Worm (Caenorhabditis elegans) whole organism, late embryonic: ENCODE data around the gene fipr-21.

Experiments
- K02D7.2 ChIP-seq: sonication (generic microtip); optimal IDR thresholded peaks from 2 replicates; lab custom pipeline; 2017; ENCODE audit warnings: mild to moderate bottlenecking, missing genetic modification characterization, missing compliant biosample characterization
- K09A11.1 ChIP-seq: sonication (generic microtip); optimal IDR thresholded peaks from 2 replicates; lab custom pipeline; 2017; ENCODE audit warnings: antibody characterized with exemption, mild to moderate bottlenecking, missing genetic modification characterization, missing compliant biosample characterization; ENCODE audit not compliant: insufficient read depth
- ceh-19 ChIP-seq: fragments of 200-800 bp; sonication (Bioruptor generic); optimal IDR thresholded peaks from 2 replicates; lab custom pipeline; 2018; ENCODE audit warnings: mild to moderate bottlenecking, missing genetic modification characterization, missing compliant biosample characterization
- ceh-22 ChIP-seq: sonication (generic microtip); optimal IDR thresholded peaks from 2 replicates; lab custom pipeline; 2017; ENCODE audit warnings: missing biosample characterization, missing genetic modification characterization
- ceh-24 ChIP-seq: sonication (generic microtip); optimal IDR thresholded peaks from 2 replicates; lab custom pipeline; 2016; ENCODE audit warnings: mild to moderate bottlenecking, missing genetic modification characterization, missing compliant biosample characterization
- ceh-30 ChIP-seq: fragments of 150-350 bp; optimal IDR thresholded peaks from 2 replicates; lab custom pipeline; 2014; ENCODE audit warnings: missing biosample characterization, missing genetic modification characterization
- che-1 ChIP-seq: sonication (generic microtip); optimal IDR thresholded peaks from 2 replicates; lab custom pipeline; 2016; ENCODE audit warnings: mild to moderate bottlenecking, missing genetic modification characterization, missing compliant biosample characterization
- dve-1 ChIP-seq: sonication (generic microtip); optimal IDR thresholded peaks from 2 replicates; lab custom pipeline; 2017; ENCODE audit warnings: antibody characterized with exemption, mild to moderate bottlenecking, missing genetic modification characterization, missing compliant biosample characterization
- elt-2 ChIP-seq: sonication (generic microtip); optimal IDR thresholded peaks from 2 replicates; lab custom pipeline; 2016; ENCODE audit warnings: missing genetic modification reagents, missing genetic modification characterization, missing compliant biosample characterization
- fax-1 ChIP-seq: sonication (generic microtip); optimal IDR thresholded peaks from 2 replicates; lab custom pipeline; 2016; ENCODE audit warnings: missing genotype, missing genetic modification characterization, missing compliant biosample characterization
- hlh-13 ChIP-seq: fragments of 200-800 bp; sonication (Bioruptor generic); optimal IDR thresholded peaks from 2 replicates; lab custom pipeline; 2018; ENCODE audit warnings: mild to moderate bottlenecking, missing genetic modification characterization, missing compliant biosample characterization
- hlh-6 ChIP-seq: sonication (generic microtip); optimal IDR thresholded peaks from 2 replicates; lab custom pipeline; 2016; ENCODE audit warnings: missing genotype, missing genetic modification characterization, missing compliant biosample characterization
- rnt-1 ChIP-seq: sonication (generic microtip); optimal IDR thresholded peaks from 2 replicates; lab custom pipeline; 2016; ENCODE audit warnings: missing genetic modification characterization, missing compliant biosample characterization
- sdc-2 ChIP-seq: sonication (generic microtip); optimal IDR thresholded peaks from 2 replicates; lab custom pipeline; 2016; ENCODE audit warnings: missing genotype, missing genetic modification characterization, missing compliant biosample characterization
- tbx-7 ChIP-seq: sonication (generic microtip); optimal IDR thresholded peaks from 2 replicates; lab custom pipeline; 2016; ENCODE audit warnings: missing genotype, missing genetic modification characterization, missing compliant biosample characterization

fipr-21 gene

DNA sequence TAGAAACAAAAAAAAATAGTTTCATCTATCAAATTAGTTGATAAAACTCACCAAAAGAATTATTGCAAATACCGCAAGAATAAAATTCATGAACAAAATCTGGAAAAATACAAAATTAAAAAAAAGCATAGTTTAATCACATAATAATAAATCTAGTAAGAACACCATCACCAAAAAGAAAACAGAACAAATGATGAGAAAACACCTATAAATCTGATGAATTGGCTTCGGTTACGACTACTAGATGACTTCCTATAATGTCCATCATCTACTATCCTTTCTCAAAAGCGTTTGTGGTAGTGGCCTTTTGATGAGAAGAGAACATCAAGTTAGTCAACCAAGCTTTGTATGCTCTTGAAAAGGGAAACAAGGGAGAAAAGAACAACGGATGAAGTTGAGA is 33.8 kb downstream of the fipr-21 start, which contains the start of gene cut-5:
Gene cut-5 (minus strand): TSS at position 101 of the 400 bp plus-strand sequence.
- TF ChIP-seq ceh-19 (GFP tag; lab: Kevin White, UChicago) (no peak), hlh-6 (no peak), fax-1 (tag; lab: Kevin White, UChicago) (no peak), dve-1 (no peak), ceh-22 (no peak)

DNA sequence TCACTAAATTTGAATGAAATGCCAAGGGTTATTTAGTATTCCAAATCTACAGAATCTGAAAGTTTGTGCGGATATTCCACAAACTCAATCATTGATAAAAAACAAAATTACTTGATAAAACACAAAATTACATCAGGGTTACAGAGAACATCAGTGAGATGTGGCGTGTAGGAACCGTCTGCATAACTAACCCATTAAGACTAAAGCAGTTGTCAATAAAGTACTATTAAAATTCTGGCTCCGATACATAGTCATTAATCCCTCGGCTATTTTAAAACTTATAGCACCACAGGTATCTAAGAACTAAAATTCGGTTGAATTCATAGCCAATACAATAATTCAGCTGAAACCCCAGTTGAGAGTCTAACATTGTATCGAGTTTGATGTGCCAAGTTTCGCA is 34.4 kb downstream of the fipr-21 start:
- TF ChIP-seq elt-2 (tag; lab: Kevin White, UChicago) (no peak), hlh-13 (GFP tag; lab: Kevin White, UChicago) (no peak), ceh-24 (tag; lab: Kevin White, UChicago) (no peak), sdc-2 (tag; lab: Kevin White, UChicago) (no peak)

DNA sequence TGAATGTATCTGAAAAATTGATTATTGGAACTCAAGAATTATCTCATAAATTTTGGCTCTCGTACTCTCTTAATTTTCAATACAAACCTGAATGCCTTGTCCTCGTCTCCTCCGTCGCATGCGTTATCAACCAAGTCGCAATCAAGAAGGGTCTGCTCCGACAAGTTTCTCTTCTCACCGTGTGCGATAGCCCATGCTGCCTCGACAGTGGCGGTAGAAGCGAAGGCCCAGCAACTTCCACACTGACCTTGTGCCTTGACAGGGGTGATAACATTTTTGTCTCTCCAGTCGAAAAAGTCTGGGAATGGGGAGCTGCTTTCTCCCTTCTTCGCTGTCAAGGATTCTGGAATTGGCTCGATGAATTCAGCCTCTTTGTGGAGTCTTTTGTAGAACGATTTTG is 35.7 kb downstream of the fipr-21 start:
- peak; percentile 54 for TF ChIP-seq elt-2 (tag; lab: Kevin White, UChicago)
- no peak for TF ChIP-seq K09A11.1 (tag; lab: Kevin White, UChicago)

DNA sequence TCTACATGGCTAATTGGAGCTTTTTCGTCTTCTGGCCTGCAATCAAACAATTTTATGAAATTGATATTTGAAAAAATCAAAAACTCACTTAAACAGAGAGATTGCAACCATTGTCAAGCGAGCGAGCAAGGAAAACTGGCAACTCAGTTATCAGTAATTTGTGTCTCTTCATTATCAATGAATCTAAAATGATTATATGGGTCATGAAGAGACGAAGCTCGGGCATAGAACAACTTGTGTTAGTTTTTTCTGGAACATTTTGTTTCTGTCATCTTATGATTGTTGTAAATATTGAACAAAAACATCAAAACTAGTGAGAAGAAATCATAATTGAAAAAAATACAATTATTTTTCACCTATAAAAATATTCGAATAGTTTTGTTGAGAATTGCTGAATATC is 36.7 kb downstream of the fipr-21 start, which contains the start of gene R07E3.1:
Gene R07E3.1 (minus strand): TSS at position 176 of the 400 bp plus-strand sequence.
- peak; percentile 67 for TF ChIP-seq elt-2 (tag; lab: Kevin White, UChicago)
- no peak for TF ChIP-seq K02D7.2 (tag; lab: Kevin White, UChicago)

DNA sequence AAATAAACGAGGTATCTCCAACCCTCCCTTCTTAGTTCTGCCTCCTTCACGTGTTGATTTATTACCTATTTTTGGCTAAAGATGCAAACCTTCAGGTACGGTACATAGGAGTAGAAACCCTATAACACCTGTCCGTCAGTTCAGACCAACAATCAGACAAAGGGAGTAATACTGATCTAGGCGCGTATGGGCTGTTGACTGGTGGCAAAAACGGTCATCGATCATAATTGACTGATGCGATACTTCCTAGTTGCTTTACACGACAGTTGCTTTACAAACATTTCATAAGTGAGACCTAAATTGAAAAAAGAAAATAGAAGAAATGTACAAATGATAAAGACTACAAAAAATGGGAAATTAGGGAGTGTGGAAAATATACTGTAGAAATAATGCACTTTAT is 45.8 kb downstream of the fipr-21 start:
- no peak for TF ChIP-seq rnt-1 (tag; lab: Kevin White, UChicago)
- no peak for TF ChIP-seq tbx-7 (tag; lab: Kevin White, UChicago)
- no peak for TF ChIP-seq ceh-30 (tag; lab: Kevin White, UChicago)
- TF ChIP-seq che-1 (tag; lab: Kevin White, UChicago), result no peak

DNA sequence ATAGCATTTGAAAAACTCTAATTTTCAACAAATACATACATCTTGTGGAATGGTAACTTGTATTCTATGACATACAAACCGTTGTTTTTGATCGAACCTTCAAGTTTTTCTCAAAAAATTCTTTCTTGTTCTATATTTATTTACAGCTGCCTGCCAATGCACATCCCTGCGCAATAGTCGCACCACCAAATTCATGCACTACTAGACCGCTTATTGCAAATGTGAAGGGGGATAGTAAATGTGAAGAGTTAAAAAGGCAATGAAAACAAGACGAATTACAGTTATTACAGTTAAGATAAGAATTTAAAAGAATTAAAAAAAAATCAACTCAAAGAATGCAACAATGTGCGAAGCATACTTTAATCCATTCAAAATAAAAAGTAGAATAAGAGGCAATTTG is 49.5 kb downstream of the fipr-21 start:
- no peak for TF ChIP-seq ceh-19 (GFP tag; lab: Kevin White, UChicago)
- peak; percentile 92 for TF ChIP-seq sdc-2 (tag; lab: Kevin White, UChicago)
